Worm (Caenorhabditis elegans) whole organism, young adult: ENCODE results near the gene rrp-8.
"Not testable (repeated sequence)": the region's sequence is repeated elsewhere in the genome, so short reads cannot be mapped to it uniquely, and the experiment has no call there.

ENCODE experiments used
- B0035.1 ChIP-seq: sonication (generic microtip); optimal IDR thresholded peaks from 2 replicates; lab custom pipeline; 2016; ENCODE audit warnings: missing genetic modification characterization, mild to moderate bottlenecking, missing compliant biosample characterization, missing genotype, missing genetic modification reagents
- B0261.1 ChIP-seq: sonication (generic microtip); optimal IDR thresholded peaks from 2 replicates; lab custom pipeline; 2016; ENCODE audit warnings: mild to moderate bottlenecking, missing genetic modification characterization, moderate library complexity, missing compliant biosample characterization
- B0336.3 ChIP-seq: fragments of 200-800 bp; sonication (Bioruptor generic); IDR thresholded peaks from 2 replicates; pipeline ENCODE4 v1.3.6; 2022; ENCODE audit warnings: missing genetic modification characterization, missing compliant biosample characterization
- F22D6.2 ChIP-seq: sonication (generic microtip); optimal IDR thresholded peaks from 2 replicates; lab custom pipeline; 2016; ENCODE audit warnings: mild to moderate bottlenecking, missing genetic modification characterization, missing compliant biosample characterization
- F37B4.10 ChIP-seq: fragments of 200-800 bp; sonication (Bioruptor generic); IDR thresholded peaks from 2 replicates; pipeline ENCODE4 v1.3.6; 2022; ENCODE audit warnings: missing genetic modification characterization, missing compliant biosample characterization
- F39B2.1 ChIP-seq: fragments of 200-800 bp; sonication (Bioruptor generic); IDR thresholded peaks from 2 replicates; pipeline ENCODE4 v1.3.6; 2022; ENCODE audit warnings: missing genetic modification reagents, missing genetic modification characterization, missing compliant biosample characterization
- Y53F4B.3 ChIP-seq: fragments of 200-800 bp; sonication (Bioruptor generic); IDR thresholded peaks from 2 replicates; pipeline ENCODE4 v1.3.6; 2022; ENCODE audit warnings: missing genetic modification reagents, missing genetic modification characterization, missing compliant biosample characterization
- aptf-2 ChIP-seq: fragments of 200-800 bp; sonication (Bioruptor generic); conservative IDR thresholded peaks from 2 replicates; pipeline ENCODE4 v1.3.6; 2022; ENCODE audit warnings: missing genetic modification reagents, missing genetic modification characterization, missing compliant biosample characterization
- attf-3 ChIP-seq: fragments of 200-800 bp; sonication (Bioruptor generic); conservative IDR thresholded peaks from 2 replicates; pipeline ENCODE4 v1.3.6; 2022; ENCODE audit warnings: missing genetic modification reagents, missing genetic modification characterization, missing compliant biosample characterization
- attf-6 ChIP-seq: fragments of 200-800 bp; sonication (Bioruptor generic); IDR thresholded peaks from 2 replicates; pipeline ENCODE4 v1.3.6; 2022; ENCODE audit warnings: missing genetic modification reagents, missing genetic modification characterization, missing compliant biosample characterization
- bed-2 ChIP-seq: fragments of 200-800 bp; sonication (Bioruptor generic); IDR thresholded peaks from 2 replicates; pipeline ENCODE4 v1.3.6; 2022; ENCODE audit warnings: missing genetic modification reagents, missing genetic modification characterization, missing compliant biosample characterization
- cebp-1 ChIP-seq, 2 experiments: fragments of 200-800 bp in 1 of 2; sonication (Bioruptor generic) in 1 of 2; sonication (generic microtip) in 1 of 2; IDR thresholded peaks in 1 of 2; optimal IDR thresholded peaks in 1 of 2; 2 replicates each; pipeline versions ENCODE4 v1.3.6 to Lab custom; 2017 to 2022; ENCODE audit warnings: missing compliant biosample characterization in 2 of 2, missing genetic modification characterization in 2 of 2, mild to moderate bottlenecking in 1 of 2, missing genetic modification reagents in 1 of 2, moderate library complexity in 1 of 2
- cebp-2 ChIP-seq: fragments of 200-800 bp; sonication (Bioruptor generic); IDR thresholded peaks from 2 replicates; pipeline ENCODE4 v1.3.6; 2022; ENCODE audit warnings: missing genetic modification characterization, missing compliant biosample characterization
- ceh-100 ChIP-seq: fragments of 200-800 bp; sonication (Bioruptor generic); IDR thresholded peaks from 2 replicates; pipeline ENCODE4 v1.3.6; 2022; ENCODE audit warnings: missing genetic modification reagents, missing genetic modification characterization, missing compliant biosample characterization
- ceh-40 ChIP-seq: fragments of 200-800 bp; sonication (Bioruptor generic); IDR thresholded peaks from 2 replicates; pipeline ENCODE4 v1.3.6; 2022; ENCODE audit warnings: missing genetic modification characterization, missing compliant biosample characterization
- ceh-58 ChIP-seq: fragments of 200-800 bp; sonication (Bioruptor generic); IDR thresholded peaks from 2 replicates; pipeline ENCODE4 v1.3.6; 2022; ENCODE audit warnings: missing genetic modification characterization, missing compliant biosample characterization
- chd-7 ChIP-seq: sonication (generic microtip); optimal IDR thresholded peaks from 2 replicates; lab custom pipeline; 2016; ENCODE audit warnings: mild to moderate bottlenecking, missing genetic modification characterization, moderate library complexity, missing compliant biosample characterization
- dox-1 ChIP-seq: fragments of 200-800 bp; sonication (Bioruptor generic); IDR thresholded peaks from 2 replicates; pipeline ENCODE4 v1.3.6; 2022; ENCODE audit warnings: missing genetic modification reagents, missing genetic modification characterization, missing compliant biosample characterization
- egl-18 ChIP-seq: fragments of 200-800 bp; sonication (Bioruptor generic); IDR thresholded peaks from 2 replicates; pipeline ENCODE4 v1.3.6; 2022; ENCODE audit warnings: missing genetic modification reagents, missing genetic modification characterization, missing compliant biosample characterization
- ekl-4 ChIP-seq: fragments of 200-800 bp; sonication (Bioruptor generic); IDR thresholded peaks from 2 replicates; pipeline ENCODE4 v1.3.6; 2022; ENCODE audit warnings: missing genetic modification reagents, missing genetic modification characterization, missing compliant biosample characterization
- gei-17 ChIP-seq: fragments of 200-800 bp; sonication (Bioruptor generic); optimal IDR thresholded peaks from 2 replicates; lab custom pipeline; 2018; ENCODE audit warnings: mild to moderate bottlenecking, missing genetic modification characterization, missing compliant biosample characterization
- hmg-1.2 ChIP-seq: fragments of 200-800 bp; sonication (Bioruptor generic); IDR thresholded peaks from 2 replicates; pipeline ENCODE4 v1.3.6; 2022; ENCODE audit warnings: missing genetic modification reagents, missing genetic modification characterization, missing compliant biosample characterization
- hsf-1 ChIP-seq: fragments of 200-800 bp; sonication (Bioruptor generic); IDR thresholded peaks from 2 replicates; pipeline ENCODE4 v1.3.6; 2022; ENCODE audit warnings: missing genetic modification reagents, missing genetic modification characterization, missing compliant biosample characterization
- lin-26 ChIP-seq: fragments of 200-800 bp; sonication (Bioruptor generic); IDR thresholded peaks from 2 replicates; pipeline ENCODE4 v1.3.6; 2022; ENCODE audit warnings: missing genetic modification reagents, missing genetic modification characterization, missing compliant biosample characterization
- lin-35 ChIP-seq, 3 experiments: fragments of 150-350 bp in 2 of 3; sonication (generic microtip) in 1 of 3; optimal IDR thresholded peaks; 2 replicates each; lab custom pipeline; 2014 to 2018; ENCODE audit warnings: missing biosample characterization in 3 of 3, missing genetic modification characterization in 3 of 3, missing genetic modification reagents in 3 of 3
- lin-54 ChIP-seq: fragments of 200-800 bp; sonication (Bioruptor generic); optimal IDR thresholded peaks from 2 replicates; lab custom pipeline; 2018; ENCODE audit warnings: mild to moderate bottlenecking, missing genetic modification characterization, missing compliant biosample characterization
- lir-1 ChIP-seq: fragments of 200-800 bp; sonication (Bioruptor generic); conservative IDR thresholded peaks from 2 replicates; pipeline ENCODE4 v1.3.6; 2022; ENCODE audit warnings: missing genetic modification reagents, missing genetic modification characterization, missing compliant biosample characterization
- madf-8 ChIP-seq: fragments of 200-800 bp; sonication (Bioruptor generic); conservative IDR thresholded peaks from 2 replicates; pipeline ENCODE4 v1.3.6; 2022; ENCODE audit warnings: missing genetic modification reagents, missing genetic modification characterization, missing compliant biosample characterization
- mcd-1 ChIP-seq: fragments of 200-800 bp; sonication (Bioruptor generic); IDR thresholded peaks from 2 replicates; pipeline ENCODE4 v1.3.6; 2022; ENCODE audit warnings: missing genetic modification reagents, missing genetic modification characterization, missing compliant biosample characterization
- mes-4 ChIP-seq: sonication (generic microtip); optimal IDR thresholded peaks from 2 replicates; lab custom pipeline; 2016; ENCODE audit warnings: missing genotype, missing genetic modification characterization, missing compliant biosample characterization
- nfya-2 ChIP-seq: fragments of 200-800 bp; sonication (Bioruptor generic); IDR thresholded peaks from 2 replicates; pipeline ENCODE4 v1.3.6; 2022; ENCODE audit warnings: missing genetic modification reagents, missing genetic modification characterization, missing compliant biosample characterization
- nhr-80 ChIP-seq: sonication (generic microtip); optimal IDR thresholded peaks from 2 replicates; lab custom pipeline; 2016; ENCODE audit warnings: missing genetic modification characterization, missing compliant biosample characterization
- nhr-90 ChIP-seq: sonication (generic microtip); optimal IDR thresholded peaks from 2 replicates; lab custom pipeline; 2016; ENCODE audit warnings: missing genotype, mild to moderate bottlenecking, missing genetic modification characterization, missing compliant biosample characterization
- pbrm-1 ChIP-seq: fragments of 200-800 bp; sonication (Bioruptor generic); IDR thresholded peaks from 2 replicates; pipeline ENCODE4 v1.3.6; 2022; ENCODE audit warnings: missing genetic modification reagents, missing genetic modification characterization, missing compliant biosample characterization
- repo-1 ChIP-seq: sonication (generic microtip); optimal IDR thresholded peaks from 2 replicates; lab custom pipeline; 2017; ENCODE audit warnings: mild to moderate bottlenecking, missing genetic modification characterization, missing compliant biosample characterization
- rpc-1 ChIP-seq, 2 experiments: fragments of 150-350 bp in 1 of 2; sonication (generic microtip) in 1 of 2; optimal IDR thresholded peaks; 2 replicates each; lab custom pipeline; 2014 to 2018; ENCODE audit warnings: missing biosample characterization in 1 of 2, missing genetic modification characterization in 1 of 2, missing genetic modification reagents in 1 of 2, missing genotype in 1 of 2
- sea-2 ChIP-seq: fragments of 200-800 bp; sonication (Bioruptor generic); IDR thresholded peaks from 2 replicates; pipeline ENCODE4 v1.3.6; 2022; ENCODE audit warnings: missing genetic modification characterization, missing compliant biosample characterization
- snpc-1.1 ChIP-seq: sonication (generic microtip); optimal IDR thresholded peaks from 2 replicates; lab custom pipeline; 2017; ENCODE audit warnings: missing genetic modification characterization, mild to moderate bottlenecking, missing compliant biosample characterization, antibody characterized with exemption, moderate library complexity, missing genotype, missing genetic modification reagents; ENCODE audit not compliant: insufficient read depth
- snpc-3.4 ChIP-seq: sonication (generic microtip); optimal IDR thresholded peaks from 2 replicates; lab custom pipeline; 2017; ENCODE audit warnings: missing genetic modification characterization, mild to moderate bottlenecking, missing compliant biosample characterization, antibody characterized with exemption, moderate library complexity, missing genotype, missing genetic modification reagents
- snpc-4 ChIP-seq, 5 experiments: fragments of 150-350 bp in 1 of 5; sonication (generic microtip) in 4 of 5; optimal IDR thresholded peaks; 2 replicates each; lab custom pipeline; 2014 to 2018; ENCODE audit warnings: missing genetic modification characterization in 5 of 5, missing biosample characterization in 3 of 5, antibody characterized with exemption in 2 of 5, mild to moderate bottlenecking in 2 of 5, missing compliant biosample characterization in 2 of 5, missing genotype in 2 of 5, moderate library complexity in 2 of 5, missing genetic modification reagents in 1 of 5
- sptf-2 ChIP-seq: fragments of 200-800 bp; sonication (Bioruptor generic); optimal IDR thresholded peaks from 2 replicates; lab custom pipeline; 2018; ENCODE audit warnings: mild to moderate bottlenecking, missing genetic modification characterization, missing compliant biosample characterization
- unc-130 ChIP-seq: sonication (generic microtip); optimal IDR thresholded peaks from 2 replicates; lab custom pipeline; 2016; ENCODE audit warnings: missing genetic modification reagents, missing genetic modification characterization, missing compliant biosample characterization
- xnd-1 ChIP-seq: sonication (generic microtip); optimal IDR thresholded peaks from 2 replicates; lab custom pipeline; 2016; ENCODE audit warnings: missing genotype, missing genetic modification reagents, missing genetic modification characterization, missing compliant biosample characterization
- ztf-18 ChIP-seq: sonication (generic microtip); optimal IDR thresholded peaks from 2 replicates; lab custom pipeline; 2016; ENCODE audit warnings: missing genotype, mild to moderate bottlenecking, missing genetic modification characterization, missing compliant biosample characterization

rrp-8 gene

DNA sequence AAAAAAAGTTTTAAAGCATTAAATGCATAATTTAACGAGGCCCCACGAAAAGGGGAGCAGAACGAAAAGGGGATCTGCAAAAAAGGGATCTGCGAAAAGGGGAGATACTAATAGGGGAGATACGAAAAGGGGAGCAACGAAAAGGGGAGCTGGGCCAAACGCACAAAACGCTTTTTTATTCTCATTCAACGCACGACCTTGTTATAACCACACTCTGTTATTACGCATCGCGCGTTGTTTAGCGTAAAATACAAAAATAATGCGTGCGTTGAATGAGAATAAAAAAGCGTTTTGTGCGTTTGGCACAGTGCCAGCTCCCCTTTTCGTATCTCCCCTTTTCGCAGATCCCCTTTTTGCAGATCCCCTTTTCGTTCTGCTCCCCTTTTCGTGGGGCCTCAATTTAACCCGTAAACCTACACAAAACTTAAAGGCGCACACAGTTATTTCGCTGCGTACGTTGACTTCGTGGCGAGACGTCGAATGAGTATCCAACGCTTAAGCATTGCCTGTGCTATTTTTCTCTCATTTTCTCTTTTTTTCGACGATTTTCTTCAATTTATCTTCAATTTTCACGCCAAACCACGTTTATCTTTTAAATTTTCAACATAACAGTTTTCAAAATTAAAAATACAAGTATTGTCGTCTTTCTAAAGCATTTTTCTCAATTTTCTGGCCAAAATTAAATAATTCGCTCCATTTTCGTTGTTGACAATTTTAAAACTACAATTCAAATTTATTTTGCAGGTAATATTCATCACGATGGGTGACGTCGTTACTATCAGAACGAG is 11.0 kb upstream of the rrp-8 start, which contains the start of gene rps-24 (continued):
- TF ChIP-seq hsf-1 (GFP tag; lab: Robert Waterston, UW) (peak; percentile 82), attf-3 (GFP tag; lab: Robert Waterston, UW) (peak; percentile 86), nhr-80 (tag; lab: Kevin White, UChicago) (peak; percentile 83), nhr-90 (peak; percentile 54), B0261.1 (peak; percentile 27), B0035.1 (tag; lab: Kevin White, UChicago) (peak; percentile 41), cebp-1 (GFP tag; IDR thresholded peaks at IDR 0.05; lab: Robert Waterston, UW) (peak; percentile 87), cebp-1 (tag; optimal IDR thresholded peaks at IDR 0.05; lab: Kevin White, UChicago) (peak; percentile 90), chd-7 (peak; percentile 58), ztf-18 (peak; percentile 78), F22D6.2 (tag; lab: Kevin White, UChicago) (peak; percentile 47), lin-35 (GFP tag; optimal IDR thresholded peaks at IDR 0.05; lab: Kevin White, UChicago) (peak in 1 of 3 experiments; percentile 82), dox-1 (GFP tag; lab: Robert Waterston, UW) (peak; percentile 99), ekl-4 (GFP tag; lab: Robert Waterston, UW) (peak; percentile 96), mcd-1 (GFP tag; lab: Robert Waterston, UW) (peak; percentile 93), F37B4.10 (GFP tag; lab: Robert Waterston, UW) (peak; percentile 93; the same call in 1 of the 2 replicates), B0336.3 (GFP tag; lab: Robert Waterston, UW) (peak; percentile 85), snpc-4 (tag; optimal IDR thresholded peaks at IDR 0.05; lab: Kevin White, UChicago) (peak; percentile 55 to 83 (median 78)), xnd-1 (tag; lab: Kevin White, UChicago) (peak; percentile 6), snpc-3.4 (tag; lab: Kevin White, UChicago) (peak; percentile 49), lin-54 (GFP tag; lab: Kevin White, UChicago) (peak; percentile 85), madf-8 (GFP tag; lab: Robert Waterston, UW) (peak; percentile 79), lir-1 (peak; percentile 95), attf-6 (GFP tag; lab: Robert Waterston, UW) (peak; percentile 84; the same call in 1 of the 2 replicates), unc-130 (GFP tag; lab: Kevin White, UChicago) (peak; percentile 88), sea-2 (peak; percentile 78; the same call in 1 of the 2 replicates), pbrm-1 (GFP tag; lab: Robert Waterston, UW) (peak; percentile 97), repo-1 (tag; lab: Kevin White, UChicago) (peak; percentile 61), egl-18 (GFP tag; lab: Robert Waterston, UW) (0 out of 2 replicates have a peak, but pooled peaks have one; percentile 37)
- TF ChIP-seq snpc-4 (GFP tag; optimal IDR thresholded peaks at IDR 0.05; lab: Kevin White, UChicago) = not testable (repeated sequence)
- TF ChIP-seq, all 124 proteins: peak for 90; not testable (repeated sequence) for 34

DNA sequence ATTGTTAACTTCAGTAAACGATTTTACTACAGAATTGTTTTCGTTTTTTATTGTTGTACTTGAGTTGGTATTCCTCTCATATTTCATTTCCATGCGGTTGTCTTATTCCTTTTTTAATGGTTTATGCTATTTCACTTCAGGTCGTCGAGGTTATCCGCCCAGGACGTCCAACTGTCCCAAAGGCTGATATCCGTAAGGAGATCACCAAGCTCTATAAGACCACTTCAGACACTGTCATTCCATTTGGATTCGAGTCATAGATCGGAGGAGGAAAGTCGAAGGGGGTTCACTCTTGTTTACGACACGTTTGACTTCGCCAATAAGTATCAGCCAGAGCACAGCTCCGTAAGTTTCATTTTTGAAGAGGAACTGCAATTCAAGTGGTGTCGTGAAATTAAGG is 9.8 kb upstream of the rrp-8 start, which contains the start of gene T07A9.14:
TSS of gene T07A9.14 (plus strand) at position 124 of the 400 bp plus-strand sequence.
- TF ChIP-seq rpc-1 (optimal IDR thresholded peaks at IDR 0.05; lab: Kevin White, UChicago) (no peak), rpc-1 (tag; optimal IDR thresholded peaks at IDR 0.05; lab: Kevin White, UChicago) (no peak), cebp-2 (GFP tag; lab: Robert Waterston, UW) (peak; percentile 64; the same call in 1 of the 2 replicates), gei-17 (no peak), ceh-58 (no peak), bed-2 (GFP tag; lab: Robert Waterston, UW) (no peak), ceh-100 (GFP tag; lab: Robert Waterston, UW) (peak; percentile 77), hmg-1.2 (GFP tag; lab: Robert Waterston, UW) (peak; percentile 37; the same call in 1 of the 2 replicates), mes-4 (peak; percentile 11), F39B2.1 (GFP tag; lab: Robert Waterston, UW) (no peak), ceh-40 (GFP tag; lab: Robert Waterston, UW) (0 out of 2 replicates have a peak, but pooled peaks have one; percentile 54), aptf-2 (GFP tag; lab: Robert Waterston, UW) (no peak), attf-6 (GFP tag; lab: Robert Waterston, UW) (peak; percentile 59), Y53F4B.3 (no peak), lin-26 (0 out of 2 replicates have a peak, but pooled peaks have one; percentile 32), nfya-2 (GFP tag; lab: Robert Waterston, UW) (0 out of 2 replicates have a peak, but pooled peaks have one; percentile 8), snpc-1.1 (tag; lab: Kevin White, UChicago) (peak; percentile 14), sptf-2 (GFP tag; lab: Kevin White, UChicago) (no peak), repo-1 (tag; lab: Kevin White, UChicago) (peak; percentile 43)
